Fruit fly (Drosophila melanogaster) whole organism, embryonic: ENCODE measurements around the gene Karybeta3.
A peak's percentile ranks its signal among the peaks of the same experiment; 100 is the strongest.

Experiments used
- ATbp ChIP-seq: fragments of 200-800 bp; sonication (Bioruptor generic); optimal IDR thresholded peaks from 2 replicates; lab custom pipeline; 2017; ENCODE audit warnings: missing biosample characterization, mild to moderate bottlenecking, missing genetic modification characterization, missing genetic modification reagents
- Atf6 ChIP-seq: fragments of 200-800 bp; sonication (Bioruptor generic); IDR thresholded peaks from 2 replicates; pipeline ENCODE4 v1.3.6; 2022; ENCODE audit warnings: missing biosample characterization, missing genetic modification characterization
- BEAF-32 ChIP-seq: fragments of 200-800 bp; sonication (Bioruptor generic); optimal IDR thresholded peaks from 3 replicates; lab custom pipeline; 2017; ENCODE audit warnings: missing biosample characterization, missing genetic modification characterization, mild to moderate bottlenecking, moderate library complexity, missing genetic modification reagents
- CG1024 ChIP-seq: fragments of 200-800 bp; sonication (Bioruptor generic); IDR thresholded peaks from 2 replicates; pipeline ENCODE4 v1.3.6; 2022; ENCODE audit warnings: missing biosample characterization, missing genetic modification characterization
- CG10979 ChIP-seq: fragments of 200-800 bp; sonication (Bioruptor generic); optimal IDR thresholded peaks from 2 replicates; lab custom pipeline; 2018; ENCODE audit warnings: missing biosample characterization, mild to moderate bottlenecking, missing genetic modification characterization, moderate library complexity
- CG11093 ChIP-seq: fragments of 200-800 bp; sonication (Bioruptor generic); IDR thresholded peaks from 3 replicates; pipeline ENCODE4 v1.3.6; 2022; ENCODE audit warnings: missing biosample characterization, missing genetic modification characterization
- CG11504 ChIP-seq: fragments of 200-800 bp; sonication (Bioruptor generic); optimal IDR thresholded peaks from 3 replicates; lab custom pipeline; 2019; ENCODE audit warnings: missing biosample characterization, mild to moderate bottlenecking, missing genetic modification characterization, moderate library complexity
- CG11696 ChIP-seq: fragments of 200-800 bp; sonication (Bioruptor generic); IDR thresholded peaks from 2 replicates; pipeline ENCODE4 v1.3.6; 2022; ENCODE audit warnings: missing biosample characterization, missing genetic modification characterization
- CG12942 ChIP-seq: fragments of 200-800 bp; sonication (Bioruptor generic); optimal IDR thresholded peaks from 3 replicates; lab custom pipeline; 2016; ENCODE audit warnings: missing biosample characterization, missing genetic modification characterization
- CG1602 ChIP-seq: fragments of 200-800 bp; sonication (Bioruptor generic); optimal IDR thresholded peaks from 3 replicates; lab custom pipeline; 2016; ENCODE audit warnings: missing biosample characterization, missing genetic modification characterization
- CG17802 ChIP-seq: fragments of 200-800 bp; sonication (Bioruptor generic); optimal IDR thresholded peaks from 2 replicates; lab custom pipeline; 2018; ENCODE audit warnings: missing biosample characterization, mild to moderate bottlenecking, missing genetic modification characterization, moderate library complexity
- CG30403 ChIP-seq: fragments of 200-800 bp; sonication (Bioruptor generic); optimal IDR thresholded peaks from 3 replicates; lab custom pipeline; 2016; ENCODE audit warnings: missing biosample characterization, missing genetic modification characterization
- CG31224 ChIP-seq: fragments of 200-800 bp; sonication (Bioruptor generic); IDR thresholded peaks from 2 replicates; pipeline ENCODE4 v1.3.6; 2022; ENCODE audit warnings: missing biosample characterization, missing genetic modification characterization
- CG31388 ChIP-seq: fragments of 200-800 bp; sonication (Bioruptor generic); optimal IDR thresholded peaks from 2 replicates; lab custom pipeline; 2016; ENCODE audit warnings: missing biosample characterization, missing genetic modification characterization
- CG32767 ChIP-seq: fragments of 200-800 bp; sonication (Bioruptor generic); IDR thresholded peaks from 2 replicates; pipeline ENCODE4 v1.3.6; 2022; ENCODE audit warnings: missing biosample characterization, missing genetic modification characterization
- CG3726 ChIP-seq: fragments of 200-800 bp; sonication (Bioruptor generic); IDR thresholded peaks from 3 replicates; pipeline ENCODE4, ENCODE4 v1.3.6; 2022; ENCODE audit warnings: missing biosample characterization, missing genetic modification characterization
- CG4404 ChIP-seq: fragments of 200-800 bp; sonication (Bioruptor generic); IDR thresholded peaks from 2 replicates; pipeline ENCODE4 v1.3.6; 2022; ENCODE audit warnings: missing biosample characterization, missing genetic modification characterization
- CG6654 ChIP-seq: fragments of 200-800 bp; sonication (Bioruptor generic); optimal IDR thresholded peaks from 2 replicates; lab custom pipeline; 2017; ENCODE audit warnings: missing biosample characterization, mild to moderate bottlenecking, missing genetic modification characterization
- CG7357 ChIP-seq: fragments of 200-800 bp; sonication (Bioruptor generic); IDR thresholded peaks from 3 replicates; pipeline ENCODE4 v1.3.6; 2022; ENCODE audit warnings: missing biosample characterization, missing genetic modification characterization
- CG7745 ChIP-seq: fragments of 200-800 bp; sonication (Bioruptor generic); optimal IDR thresholded peaks from 2 replicates; lab custom pipeline; 2018; ENCODE audit warnings: missing biosample characterization, mild to moderate bottlenecking, missing genetic modification characterization, moderate library complexity
- CG7987 ChIP-seq: fragments of 200-800 bp; sonication (Bioruptor generic); optimal IDR thresholded peaks from 2 replicates; lab custom pipeline; 2018; ENCODE audit warnings: missing biosample characterization, mild to moderate bottlenecking, missing genetic modification characterization, moderate library complexity
- CG8924 ChIP-seq: fragments of 200-800 bp; optimal IDR thresholded peaks from 3 replicates; lab custom pipeline; 2019; ENCODE audit warnings: missing biosample characterization, mild to moderate bottlenecking, missing genetic modification characterization, moderate library complexity
- CG9727 ChIP-seq: fragments of 200-800 bp; sonication (Bioruptor generic); optimal IDR thresholded peaks from 3 replicates; lab custom pipeline; 2017; ENCODE audit warnings: missing biosample characterization, mild to moderate bottlenecking, missing genetic modification characterization
- CG9932 ChIP-seq: fragments of 200-800 bp; sonication (Bioruptor generic); IDR thresholded peaks from 2 replicates; pipeline ENCODE4 v1.3.6; 2022; ENCODE audit warnings: missing biosample characterization, missing genetic modification characterization
- D19A ChIP-seq: fragments of 200-800 bp; optimal IDR thresholded peaks from 3 replicates; lab custom pipeline; 2019; ENCODE audit warnings: missing biosample characterization, mild to moderate bottlenecking, missing genetic modification characterization, moderate library complexity
- Drgx ChIP-seq: fragments of 200-800 bp; sonication (Bioruptor generic); IDR thresholded peaks from 2 replicates; pipeline ENCODE4 v1.3.6; 2022; ENCODE audit warnings: missing biosample characterization, missing genetic modification characterization
- E2f1 ChIP-seq: fragments of 200-800 bp; sonication (Bioruptor generic); IDR thresholded peaks from 2 replicates; pipeline ENCODE4 v1.3.6; 2022; ENCODE audit warnings: missing biosample characterization, missing genetic modification characterization
- E2f2 ChIP-seq: fragments of 200-800 bp; sonication (Bioruptor generic); IDR thresholded peaks from 2 replicates; pipeline ENCODE4 v1.3.6; 2022; ENCODE audit warnings: missing biosample characterization, missing genetic modification characterization
- Eip74EF ChIP-seq, 2 experiments: fragments of 200-800 bp in 1 of 2; fragments of >200 bp in 1 of 2; sonication (Bioruptor generic) in 1 of 2; optimal IDR thresholded peaks; 2 replicates each; lab custom pipeline; 2017 to 2019; ENCODE audit warnings: missing biosample characterization in 2 of 2, missing genetic modification characterization in 2 of 2, mild to moderate bottlenecking in 1 of 2, moderate library complexity in 1 of 2
- Gug ChIP-seq: fragments of 200-800 bp; sonication (Bioruptor generic); IDR thresholded peaks from 4 replicates; pipeline ENCODE4 v1.3.6; 2022; ENCODE audit warnings: missing biosample characterization, missing genetic modification characterization
- HLH54F ChIP-seq: fragments of 200-800 bp; sonication (Bioruptor generic); optimal IDR thresholded peaks from 3 replicates; lab custom pipeline; 2016; ENCODE audit warnings: missing biosample characterization, missing genetic modification characterization
- Hsf ChIP-seq: fragments of 200-800 bp; sonication (Bioruptor generic); optimal IDR thresholded peaks from 3 replicates; lab custom pipeline; 2016; ENCODE audit warnings: missing biosample characterization, missing genetic modification characterization
- Rfx ChIP-seq: fragments of 200-800 bp; sonication (Bioruptor generic); IDR thresholded peaks from 2 replicates; pipeline ENCODE4 v1.3.6; 2022; ENCODE audit warnings: missing biosample characterization, missing genetic modification characterization
- Xrp1 ChIP-seq: fragments of 200-800 bp; sonication (Bioruptor generic); IDR thresholded peaks from 2 replicates; pipeline ENCODE4 v1.3.6; 2022; ENCODE audit warnings: missing biosample characterization, missing genetic modification characterization
- ci ChIP-seq: fragments of 200-800 bp; sonication (Bioruptor generic); IDR thresholded peaks from 3 replicates; pipeline ENCODE4 v1.3.6; 2022; ENCODE audit warnings: missing biosample characterization, missing genetic modification characterization
- corto ChIP-seq: fragments of 200-800 bp; sonication (Bioruptor generic); optimal IDR thresholded peaks from 2 replicates; lab custom pipeline; 2016; ENCODE audit warnings: missing biosample characterization, mild to moderate bottlenecking, missing genetic modification characterization, moderate library complexity
- dimm ChIP-seq: fragments of 200-800 bp; sonication (Bioruptor generic); IDR thresholded peaks from 2 replicates; pipeline ENCODE4 v1.3.6; 2022; ENCODE audit warnings: missing biosample characterization, missing genetic modification characterization
- gro ChIP-seq: fragments of 200-800 bp; sonication (Bioruptor generic); optimal IDR thresholded peaks from 2 replicates; lab custom pipeline; 2016; ENCODE audit warnings: missing biosample characterization, missing genetic modification characterization
- hkb ChIP-seq, 2 experiments: fragments of 200-800 bp in 1 of 2; fragments of >200 bp in 1 of 2; sonication (Bioruptor generic) in 1 of 2; IDR thresholded peaks in 1 of 2; optimal IDR thresholded peaks in 1 of 2; 2 replicates each; pipeline versions ENCODE4 v1.3.6 to Lab custom; 2017 to 2022; ENCODE audit warnings: missing biosample characterization in 1 of 2, missing genetic modification characterization in 1 of 2
- ken ChIP-seq: fragments of 200-800 bp; sonication (Bioruptor generic); IDR thresholded peaks from 3 replicates; pipeline ENCODE4 v1.3.6; 2022; ENCODE audit warnings: missing biosample characterization, missing genetic modification characterization
- lmd ChIP-seq: fragments of 200-800 bp; sonication (Bioruptor generic); IDR thresholded peaks from 2 replicates; pipeline ENCODE4 v1.3.6; 2022; ENCODE audit warnings: missing biosample characterization, missing genetic modification characterization
- luna ChIP-seq: fragments of 200-800 bp; sonication (Bioruptor generic); optimal IDR thresholded peaks from 2 replicates; lab custom pipeline; 2016; ENCODE audit warnings: missing biosample characterization, missing genetic modification characterization
- oc ChIP-seq: fragments of 200-800 bp; sonication (Bioruptor generic); optimal IDR thresholded peaks from 2 replicates; lab custom pipeline; 2018; ENCODE audit warnings: missing biosample characterization, mild to moderate bottlenecking, missing genetic modification characterization, moderate library complexity
- pho ChIP-seq: fragments of 200-800 bp; sonication (Bioruptor generic); optimal IDR thresholded peaks from 2 replicates; lab custom pipeline; 2016; ENCODE audit warnings: missing biosample characterization, missing genetic modification characterization
- prd ChIP-seq, 3 experiments: fragments of >200 bp in 2 of 3; fragments of 200-800 bp in 1 of 3; sonication (Bioruptor generic) in 1 of 3; optimal IDR thresholded peaks in 2 of 3; IDR thresholded peaks in 1 of 3; 2 replicates in 2 of 3; 3 replicates in 1 of 3; pipeline versions ENCODE4 v1.3.6 to Lab custom; 2017 to 2022; ENCODE audit warnings: missing biosample characterization in 1 of 3, missing genetic modification characterization in 1 of 3
- ranshi ChIP-seq: fragments of 200-800 bp; sonication (Bioruptor generic); IDR thresholded peaks from 2 replicates; pipeline ENCODE4 v1.3.6; 2022; ENCODE audit warnings: missing biosample characterization, missing genetic modification characterization
- rib ChIP-seq: fragments of 200-800 bp; sonication (Bioruptor generic); IDR thresholded peaks from 2 replicates; pipeline ENCODE4 v1.3.6; 2022; ENCODE audit warnings: missing biosample characterization, missing genetic modification characterization
- slou ChIP-seq: fragments of 200-800 bp; sonication (Bioruptor generic); optimal IDR thresholded peaks from 3 replicates; lab custom pipeline; 2016; ENCODE audit warnings: missing biosample characterization, missing genetic modification characterization
- sob ChIP-seq: fragments of 200-800 bp; sonication (Bioruptor generic); IDR thresholded peaks from 2 replicates; pipeline ENCODE4 v1.3.6; 2022; ENCODE audit warnings: missing biosample characterization, missing genetic modification characterization
- stc ChIP-seq: fragments of 200-800 bp; sonication (Bioruptor generic); IDR thresholded peaks from 2 replicates; pipeline ENCODE4 v1.3.6; 2022; ENCODE audit warnings: missing biosample characterization, missing genetic modification characterization

The Karybeta3 gene

DNA sequence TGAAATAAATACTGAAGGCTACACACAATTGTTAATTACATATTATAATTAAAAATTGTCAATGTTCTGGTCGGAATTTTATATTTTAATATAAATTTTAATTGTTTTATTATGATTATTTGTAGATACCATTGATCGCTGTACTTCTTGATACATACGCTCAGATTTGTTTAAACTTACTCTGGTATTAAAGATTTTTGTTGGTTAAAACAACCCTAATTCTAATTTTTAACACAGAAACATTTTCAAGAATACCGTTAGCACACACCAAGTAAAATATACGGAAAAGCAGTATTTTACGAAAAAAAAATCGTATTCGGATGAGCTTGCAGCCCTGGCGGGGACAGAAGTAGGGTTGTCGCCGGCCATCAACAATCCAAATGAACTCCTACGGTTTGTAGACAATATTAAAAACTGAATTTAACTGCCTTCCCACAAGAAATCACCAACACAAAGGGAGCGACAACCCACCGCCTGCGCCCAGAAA lies 7.3 kb upstream of the Karybeta3 start, which contains the start of the genes CG9775, MED31 and slx1 (continued):
- TF ChIP-seq CG3726 (GFP tag; lab: Robert Waterston, UW) = 0 out of 3 replicates have a peak, but pooled peaks have one; percentile 9
- TF ChIP-seq CG11504 (tag; lab: Kevin White, UChicago) = peak; percentile 86
- peak; percentile 30 for TF ChIP-seq CG6654 (GFP tag; lab: Kevin White, UChicago)
- TF ChIP-seq CG7987 (GFP tag; lab: Kevin White, UChicago) = no peak
- TF ChIP-seq CG32767 (GFP tag; lab: Robert Waterston, UW) = no peak
- peak; percentile 79 for TF ChIP-seq Rfx (GFP tag; lab: Robert Waterston, UW)
- peak; percentile 89 for TF ChIP-seq CG17802 (tag; lab: Kevin White, UChicago)
- TF ChIP-seq CG31224 = peak; percentile 67
- no peak for TF ChIP-seq gro (GFP tag; lab: Kevin White, UChicago)
- no peak for TF ChIP-seq CG7745 (tag; lab: Kevin White, UChicago)
- no peak for TF ChIP-seq hkb (optimal IDR thresholded peaks at IDR 0.05; lab: Kevin White, UChicago)
- peak; percentile 60 for TF ChIP-seq hkb (GFP tag; IDR thresholded peaks at IDR 0.05; lab: Robert Waterston, UW)
- peak; percentile 49; the same call in 1 of the 2 replicates for TF ChIP-seq stc (GFP tag; lab: Robert Waterston, UW)
- TF ChIP-seq CG12942 (GFP tag; lab: Kevin White, UChicago) = peak; percentile 62
- TF ChIP-seq dimm (GFP tag; lab: Robert Waterston, UW) = 0 out of 2 replicates have a peak, but pooled peaks have one; percentile 7
- no peak for TF ChIP-seq ATbp (GFP tag; lab: Kevin White, UChicago)
- TF ChIP-seq Eip74EF (GFP tag; optimal IDR thresholded peaks at IDR 0.05; lab: Kevin White, UChicago) = peak in 1 of 2 experiments; percentile 37
- TF ChIP-seq CG31388 = peak; percentile 65
- TF ChIP-seq Atf6 = peak; percentile 64
- peak; percentile 45 for TF ChIP-seq BEAF-32 (GFP tag; lab: Kevin White, UChicago)
- TF ChIP-seq oc (tag; lab: Kevin White, UChicago) = peak; percentile 75
- peak; percentile 70; the same call in 1 of the 3 replicates for TF ChIP-seq ken (GFP tag; lab: Robert Waterston, UW)
- peak; percentile 75 for TF ChIP-seq lmd (GFP tag; lab: Robert Waterston, UW)
- peak; percentile 69 for TF ChIP-seq ci (GFP tag; lab: Robert Waterston, UW)
- peak; percentile 32 for TF ChIP-seq pho (GFP tag; lab: Kevin White, UChicago)
- TF ChIP-seq ranshi (GFP tag; lab: Robert Waterston, UW) = peak; percentile 65
- TF ChIP-seq HLH54F (GFP tag; lab: Kevin White, UChicago) = no peak
- TF ChIP-seq sob = peak; percentile 76
- TF ChIP-seq slou (GFP tag; lab: Kevin White, UChicago) = peak; percentile 41
- TF ChIP-seq CG10979 (tag; lab: Kevin White, UChicago) = peak; percentile 69
- no peak for TF ChIP-seq corto (GFP tag; lab: Kevin White, UChicago)
- peak; percentile 87 for TF ChIP-seq CG8924
- TF ChIP-seq CG1024 (GFP tag; lab: Robert Waterston, UW) = peak; percentile 59
- no peak for TF ChIP-seq prd (optimal IDR thresholded peaks at IDR 0.05; lab: Kevin White, UChicago)
- TF ChIP-seq prd (GFP tag; IDR thresholded peaks at IDR 0.05; lab: Robert Waterston, UW) = peak; percentile 76; the same call in 2 of the 3 replicates
- TF ChIP-seq CG9727 (GFP tag; lab: Kevin White, UChicago) = peak; percentile 77
- peak; percentile 38 for TF ChIP-seq Hsf (GFP tag; lab: Kevin White, UChicago)
- peak; percentile 70 for TF ChIP-seq CG7357 (GFP tag; lab: Robert Waterston, UW)
- peak; percentile 63; the same call in 1 of the 2 replicates for TF ChIP-seq Drgx
- TF ChIP-seq CG11696 (GFP tag; lab: Robert Waterston, UW) = peak; percentile 61
- peak; percentile 68 for TF ChIP-seq E2f1 (GFP tag; lab: Robert Waterston, UW)
- TF ChIP-seq luna (GFP tag; lab: Kevin White, UChicago) = no peak
- TF ChIP-seq CG1602 = peak; percentile 74
- TF ChIP-seq Xrp1 = peak; percentile 77
- TF ChIP-seq E2f2 (GFP tag; lab: Robert Waterston, UW) = peak; percentile 53
- no peak for TF ChIP-seq rib (GFP tag; lab: Robert Waterston, UW)
- peak; percentile 57 for TF ChIP-seq CG4404 (GFP tag; lab: Robert Waterston, UW)
- peak; percentile 73 for TF ChIP-seq D19A
- TF ChIP-seq CG11093 (GFP tag; lab: Robert Waterston, UW) = peak; percentile 75; the same call in 2 of the 3 replicates
- peak; percentile 82 for TF ChIP-seq CG9932
- peak; percentile 51; the same call in 3 of the 4 replicates for TF ChIP-seq Gug (GFP tag; lab: Robert Waterston, UW)
- TF ChIP-seq CG30403 (GFP tag; lab: Kevin White, UChicago) = peak; percentile 84
